Fruit fly (Drosophila melanogaster) S2 (cell line): ENCODE results near the gene CG14106.

Experiments
- CG8478 ChIP-seq: fragments of >200 bp; optimal IDR thresholded peaks from 2 replicates; lab custom pipeline; 2018
- CTCF ChIP-seq, 2 experiments: fragments of >200 bp; optimal IDR thresholded peaks; 2 replicates each; lab custom pipeline; 2018

DNA sequence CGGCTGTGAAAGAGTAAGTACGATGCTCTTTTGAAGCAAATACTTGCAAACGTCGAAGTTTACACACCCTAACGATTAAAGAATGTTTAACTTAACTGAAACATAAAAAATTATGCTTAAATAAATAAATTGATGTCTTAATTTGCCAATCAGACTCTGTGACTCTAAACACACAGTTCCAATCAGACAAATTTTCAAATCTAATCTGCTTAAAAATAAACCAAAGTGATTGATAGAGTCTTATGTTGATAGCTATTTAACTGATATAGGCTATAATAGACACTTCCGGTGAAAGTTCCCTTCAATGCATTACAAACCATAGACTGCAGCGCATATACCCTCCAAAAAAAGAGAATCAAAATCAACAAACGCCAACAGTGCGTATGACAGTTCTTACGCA lies 26.1 kb upstream of the CG14106 start:
- TF ChIP-seq CTCF (optimal IDR thresholded peaks at IDR 0.05; lab: Kevin White, UChicago) (no peak), CG8478 (lab: Kevin White, UChicago) (no peak)
